Fruit fly (Drosophila melanogaster) whole organism, embryonic: ENCODE results near the gene jim.

Experiments
- Adf1 ChIP-seq: fragments of 200-800 bp; sonication (Bioruptor generic); IDR thresholded peaks from 2 replicates; pipeline ENCODE4 v1.3.6; 2022; ENCODE audit warnings: missing biosample characterization, missing genetic modification characterization
- CG11504 ChIP-seq: fragments of 200-800 bp; sonication (Bioruptor generic); optimal IDR thresholded peaks from 3 replicates; lab custom pipeline; 2019; ENCODE audit warnings: missing biosample characterization, mild to moderate bottlenecking, missing genetic modification characterization, moderate library complexity
- CG12299 ChIP-seq: fragments of 200-800 bp; sonication (Bioruptor generic); optimal IDR thresholded peaks from 2 replicates; lab custom pipeline; 2018; ENCODE audit warnings: missing biosample characterization, mild to moderate bottlenecking, missing genetic modification characterization
- CG1233 ChIP-seq: fragments of 200-800 bp; sonication (Bioruptor generic); optimal IDR thresholded peaks from 4 replicates; lab custom pipeline; 2018; ENCODE audit warnings: missing biosample characterization, mild to moderate bottlenecking, missing genetic modification characterization
- CG12659 ChIP-seq: fragments of 200-800 bp; sonication (Bioruptor generic); optimal IDR thresholded peaks from 3 replicates; lab custom pipeline; 2017; ENCODE audit warnings: mild to moderate bottlenecking, missing biosample characterization, missing genetic modification reagents, missing genetic modification characterization
- CG13287 ChIP-seq: fragments of 200-800 bp; sonication (Bioruptor generic); IDR thresholded peaks from 2 replicates; pipeline ENCODE4 v1.3.6; 2022; ENCODE audit warnings: missing biosample characterization, missing genetic modification characterization; ENCODE audit not compliant: partially characterized antibody
- CG15269 ChIP-seq: fragments of 200-800 bp; sonication (Bioruptor generic); optimal IDR thresholded peaks from 2 replicates; lab custom pipeline; 2018; ENCODE audit warnings: missing biosample characterization, mild to moderate bottlenecking, missing genetic modification characterization, moderate library complexity
- CG16863 ChIP-seq: fragments of 200-800 bp; sonication (Bioruptor generic); optimal IDR thresholded peaks from 3 replicates; lab custom pipeline; 2016; ENCODE audit warnings: missing biosample characterization, missing genetic modification characterization
- CG17568 ChIP-seq: fragments of 200-800 bp; sonication (Bioruptor generic); optimal IDR thresholded peaks from 2 replicates; lab custom pipeline; 2018; ENCODE audit warnings: missing biosample characterization, mild to moderate bottlenecking, missing genetic modification characterization, moderate library complexity
- CG32772 ChIP-seq: fragments of 200-800 bp; sonication (Bioruptor generic); IDR thresholded peaks from 2 replicates; pipeline ENCODE4 v1.3.6; 2022; ENCODE audit warnings: missing biosample characterization, missing genetic modification characterization
- CG34376 ChIP-seq: fragments of 200-800 bp; sonication (Bioruptor generic); optimal IDR thresholded peaks from 2 replicates; lab custom pipeline; 2018; ENCODE audit warnings: missing biosample characterization, mild to moderate bottlenecking, missing genetic modification characterization
- CG4707 ChIP-seq: fragments of 200-800 bp; sonication (Bioruptor generic); optimal IDR thresholded peaks from 2 replicates; lab custom pipeline; 2018; ENCODE audit warnings: missing biosample characterization, mild to moderate bottlenecking, missing genetic modification characterization, moderate library complexity
- CG6791 ChIP-seq: fragments of 200-800 bp; sonication (Bioruptor generic); IDR thresholded peaks from 3 replicates; pipeline ENCODE4 v1.3.6; 2022; ENCODE audit warnings: missing biosample characterization, missing genetic modification characterization; ENCODE audit not compliant: partially characterized antibody
- CG8765 ChIP-seq: fragments of 200-800 bp; sonication (Bioruptor generic); IDR thresholded peaks from 2 replicates; pipeline ENCODE4 v1.3.6; 2022; ENCODE audit warnings: missing biosample characterization, missing genetic modification characterization
- Doc3 ChIP-seq: fragments of 200-800 bp; sonication (Bioruptor generic); IDR thresholded peaks from 3 replicates; pipeline ENCODE4 v1.3.6; 2022; ENCODE audit warnings: missing biosample characterization, missing genetic modification characterization; ENCODE audit not compliant: partially characterized antibody
- Dref ChIP-seq: fragments of 200-800 bp; sonication (Bioruptor generic); IDR thresholded peaks from 2 replicates; pipeline ENCODE4 v1.3.6; 2022; ENCODE audit warnings: missing biosample characterization, missing genetic modification characterization
- E2f2 ChIP-seq: fragments of 200-800 bp; sonication (Bioruptor generic); IDR thresholded peaks from 2 replicates; pipeline ENCODE4 v1.3.6; 2022; ENCODE audit warnings: missing biosample characterization, missing genetic modification characterization
- ERR ChIP-seq: fragments of 200-800 bp; sonication (Bioruptor generic); optimal IDR thresholded peaks from 2 replicates; lab custom pipeline; 2016; ENCODE audit warnings: missing biosample characterization, missing genetic modification characterization
- HLH3B ChIP-seq: fragments of 200-800 bp; sonication (Bioruptor generic); IDR thresholded peaks from 2 replicates; pipeline ENCODE4 v1.3.6; 2022; ENCODE audit warnings: missing biosample characterization, missing genetic modification characterization
- Nf-YB ChIP-seq: fragments of 200-800 bp; sonication (Bioruptor generic); optimal IDR thresholded peaks from 3 replicates; lab custom pipeline; 2019; ENCODE audit warnings: missing biosample characterization, mild to moderate bottlenecking, missing genetic modification characterization, moderate library complexity
- Optix ChIP-seq: fragments of 200-800 bp; sonication (Bioruptor generic); IDR thresholded peaks from 3 replicates; pipeline ENCODE4 v1.3.6; 2022; ENCODE audit warnings: missing biosample characterization, missing genetic modification characterization
- Sin3A ChIP-seq: fragments of >200 bp; optimal IDR thresholded peaks from 2 replicates; lab custom pipeline; 2018
- Sox100B ChIP-seq: fragments of 200-800 bp; sonication (Bioruptor generic); optimal IDR thresholded peaks from 3 replicates; lab custom pipeline; 2018; ENCODE audit warnings: missing biosample characterization, mild to moderate bottlenecking, missing genetic modification characterization
- Ssrp ChIP-seq: fragments of 200-800 bp; sonication (Bioruptor generic); optimal IDR thresholded peaks from 2 replicates; lab custom pipeline; 2018; ENCODE audit warnings: missing biosample characterization, mild to moderate bottlenecking, missing genetic modification characterization, moderate library complexity
- ase ChIP-seq: fragments of 200-800 bp; sonication (Bioruptor generic); IDR thresholded peaks from 3 replicates; pipeline ENCODE4 v1.3.6; 2022; ENCODE audit warnings: missing biosample characterization, missing genetic modification characterization
- ato ChIP-seq: fragments of 200-800 bp; sonication (Bioruptor generic); IDR thresholded peaks from 2 replicates; pipeline ENCODE4 v1.3.6; 2022; ENCODE audit warnings: missing biosample characterization, missing genetic modification characterization; ENCODE audit not compliant: partially characterized antibody
- bigmax ChIP-seq: fragments of 200-800 bp; sonication (Bioruptor generic); optimal IDR thresholded peaks from 2 replicates; lab custom pipeline; 2018; ENCODE audit warnings: missing biosample characterization, mild to moderate bottlenecking, missing genetic modification characterization
- chm ChIP-seq: fragments of 200-800 bp; sonication (Bioruptor generic); IDR thresholded peaks from 2 replicates; pipeline ENCODE4 v1.3.6; 2022; ENCODE audit warnings: missing biosample characterization, missing genetic modification characterization
- chn ChIP-seq: fragments of 200-800 bp; sonication (Bioruptor generic); optimal IDR thresholded peaks from 2 replicates; lab custom pipeline; 2016; ENCODE audit warnings: missing biosample characterization, missing genetic modification characterization
- ci ChIP-seq: fragments of 200-800 bp; sonication (Bioruptor generic); IDR thresholded peaks from 3 replicates; pipeline ENCODE4 v1.3.6; 2022; ENCODE audit warnings: missing biosample characterization, missing genetic modification characterization
- cwo ChIP-seq: fragments of 200-800 bp; sonication (Bioruptor generic); optimal IDR thresholded peaks from 3 replicates; lab custom pipeline; 2017; ENCODE audit warnings: missing biosample characterization, missing genetic modification characterization, mild to moderate bottlenecking, moderate library complexity, missing genetic modification reagents
- dpn ChIP-seq, 2 experiments: fragments of 200-800 bp; sonication (Bioruptor generic); optimal IDR thresholded peaks; 3 replicates each; lab custom pipeline; 2016; ENCODE audit warnings: missing biosample characterization in 2 of 2, missing genetic modification characterization in 2 of 2
- dysf ChIP-seq: fragments of 200-800 bp; sonication (Bioruptor generic); IDR thresholded peaks from 3 replicates; pipeline ENCODE4 v1.3.6; 2022; ENCODE audit warnings: missing biosample characterization, missing genetic modification characterization
- fd102C ChIP-seq: fragments of 200-800 bp; sonication (Bioruptor generic); optimal IDR thresholded peaks from 2 replicates; lab custom pipeline; 2018; ENCODE audit warnings: missing biosample characterization, mild to moderate bottlenecking, missing genetic modification characterization, moderate library complexity
- gsb-n ChIP-seq: fragments of 200-800 bp; sonication (Bioruptor generic); optimal IDR thresholded peaks from 3 replicates; lab custom pipeline; 2018; ENCODE audit warnings: missing biosample characterization, mild to moderate bottlenecking, missing genetic modification characterization
- her ChIP-seq: fragments of 200-800 bp; sonication (Bioruptor generic); optimal IDR thresholded peaks from 2 replicates; lab custom pipeline; 2016; ENCODE audit warnings: missing biosample characterization, missing genetic modification characterization
- jigr1 ChIP-seq: fragments of 200-800 bp; sonication (Bioruptor generic); IDR thresholded peaks from 3 replicates; pipeline ENCODE4 v1.3.6; 2022; ENCODE audit warnings: missing biosample characterization, missing genetic modification characterization
- luna ChIP-seq: fragments of 200-800 bp; sonication (Bioruptor generic); optimal IDR thresholded peaks from 2 replicates; lab custom pipeline; 2016; ENCODE audit warnings: missing biosample characterization, missing genetic modification characterization
- mam ChIP-seq: fragments of 200-800 bp; sonication (Bioruptor generic); optimal IDR thresholded peaks from 3 replicates; lab custom pipeline; 2016; ENCODE audit warnings: missing biosample characterization, missing genetic modification characterization
- mirr ChIP-seq: fragments of 200-800 bp; sonication (Bioruptor generic); optimal IDR thresholded peaks from 3 replicates; lab custom pipeline; 2018; ENCODE audit warnings: missing biosample characterization, mild to moderate bottlenecking, missing genetic modification characterization
- nau ChIP-seq: fragments of 200-800 bp; sonication (Bioruptor generic); optimal IDR thresholded peaks from 3 replicates; lab custom pipeline; 2017; ENCODE audit warnings: missing biosample characterization, mild to moderate bottlenecking, missing genetic modification characterization, missing genetic modification reagents
- peb ChIP-seq: fragments of 200-800 bp; sonication (Bioruptor generic); IDR thresholded peaks from 2 replicates; pipeline ENCODE4 v1.3.6; 2022; ENCODE audit warnings: missing biosample characterization, missing genetic modification characterization
- pho ChIP-seq: fragments of 200-800 bp; sonication (Bioruptor generic); optimal IDR thresholded peaks from 2 replicates; lab custom pipeline; 2016; ENCODE audit warnings: missing biosample characterization, missing genetic modification characterization
- schlank ChIP-seq: fragments of 200-800 bp; sonication (Bioruptor generic); optimal IDR thresholded peaks from 2 replicates; lab custom pipeline; 2018; ENCODE audit warnings: missing biosample characterization, mild to moderate bottlenecking, missing genetic modification characterization
- sd ChIP-seq: fragments of 200-800 bp; sonication (Bioruptor generic); optimal IDR thresholded peaks from 3 replicates; lab custom pipeline; 2018; ENCODE audit warnings: missing biosample characterization, mild to moderate bottlenecking, missing genetic modification characterization, moderate library complexity
- sens ChIP-seq: fragments of 200-800 bp; sonication (Bioruptor generic); peaks from one replicate; lab custom pipeline; 2016; ENCODE audit warnings: missing biosample characterization, missing genetic modification characterization
- tin ChIP-seq: fragments of 200-800 bp; sonication (Bioruptor generic); optimal IDR thresholded peaks from 3 replicates; lab custom pipeline; 2016; ENCODE audit warnings: missing biosample characterization, missing genetic modification characterization
- unpg ChIP-seq: fragments of 200-800 bp; sonication (Bioruptor generic); optimal IDR thresholded peaks from 3 replicates; lab custom pipeline; 2018; ENCODE audit warnings: missing biosample characterization, mild to moderate bottlenecking, missing genetic modification characterization, moderate library complexity
- vnd ChIP-seq: fragments of 200-800 bp; sonication (Bioruptor generic); IDR thresholded peaks from 3 replicates; pipeline ENCODE4 v1.3.6; 2022; ENCODE audit warnings: missing biosample characterization, missing genetic modification characterization; ENCODE audit not compliant: partially characterized antibody

Gene jim

DNA sequence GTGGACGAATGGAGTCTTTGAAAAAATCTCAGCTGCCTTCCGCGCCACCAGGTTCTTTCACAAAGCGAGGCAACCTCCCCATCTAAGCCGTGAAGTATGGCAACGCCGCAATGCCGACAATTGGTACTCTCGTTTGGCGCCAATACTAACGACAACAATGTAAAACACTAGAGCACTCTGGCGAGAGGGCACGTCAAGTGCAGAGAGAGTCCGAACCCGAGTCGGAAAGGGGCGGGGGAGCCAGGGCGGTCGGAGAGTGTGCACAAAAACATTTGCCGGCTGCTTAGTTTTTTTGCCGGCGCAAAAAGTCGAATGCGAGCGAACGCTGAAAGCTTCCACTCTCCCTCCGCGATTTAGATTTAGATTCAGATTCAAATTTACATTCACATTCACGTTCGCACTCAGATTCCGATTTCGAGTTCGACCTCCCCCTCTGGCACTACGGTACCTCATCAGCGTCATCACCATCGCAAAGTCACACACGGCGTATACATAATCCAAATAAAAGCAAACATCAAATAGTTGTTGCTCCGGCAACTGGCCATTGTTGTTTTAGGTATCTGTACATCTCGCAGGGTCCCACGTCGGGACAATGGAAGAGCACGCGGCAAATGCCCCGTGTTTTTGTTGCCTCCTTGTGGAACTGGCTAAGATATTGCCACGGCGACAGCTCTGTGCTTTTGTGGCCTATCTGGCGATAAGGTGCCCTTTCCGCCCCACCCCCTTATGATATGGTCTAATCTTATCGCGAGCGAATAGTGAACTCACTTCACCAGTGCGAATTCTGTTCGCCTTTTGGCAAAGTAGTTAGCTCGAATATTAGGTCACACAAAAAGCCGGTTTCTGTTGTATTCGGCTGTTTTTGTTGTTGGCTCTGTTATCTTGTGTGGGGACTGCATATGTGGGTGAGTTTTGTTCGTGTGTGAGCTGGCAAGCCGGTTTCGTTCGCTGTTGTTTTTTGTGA is 2.9 kb upstream of the jim start (continued):
- no peak for TF ChIP-seq chm (GFP tag; lab: Robert Waterston, UW)
- peak; percentile 11 for TF ChIP-seq CG12659
- TF ChIP-seq sd (tag; lab: Kevin White, UChicago), result peak; percentile 6
- no peak for TF ChIP-seq CG1233 (GFP tag; lab: Kevin White, UChicago)
- no peak for TF ChIP-seq CG12299 (tag; lab: Kevin White, UChicago)
- no peak for TF ChIP-seq Ssrp (tag; lab: Kevin White, UChicago)
- TF ChIP-seq ase (GFP tag; lab: Robert Waterston, UW), result no peak
- no peak for TF ChIP-seq E2f2
- TF ChIP-seq ato, result 0 out of 2 replicates have a peak, but pooled peaks have one; percentile 24
- TF ChIP-seq CG13287, result peak; percentile 35; the same call in 1 of the 2 replicates
- TF ChIP-seq Nf-YB (GFP tag; lab: Kevin White, UChicago), result no peak
- no peak for TF ChIP-seq CG11504 (tag; lab: Kevin White, UChicago)
- no peak for TF ChIP-seq Optix (GFP tag; lab: Robert Waterston, UW)
- TF ChIP-seq tin (GFP tag; lab: Kevin White, UChicago), result no peak
- no peak for TF ChIP-seq schlank
- no peak for TF ChIP-seq CG16863 (GFP tag; lab: Kevin White, UChicago)
- TF ChIP-seq mirr (GFP tag; lab: Kevin White, UChicago), result peak; percentile 17
- TF ChIP-seq chn (GFP tag; lab: Kevin White, UChicago), result no peak
- no peak for TF ChIP-seq CG32772 (GFP tag; lab: Robert Waterston, UW)
- 0 out of 3 replicates have a peak, but pooled peaks have one; percentile 34 for TF ChIP-seq CG6791
- no peak for TF ChIP-seq dpn (GFP tag; optimal IDR thresholded peaks at IDR 0.05; lab: Kevin White, UChicago)
- no peak for TF ChIP-seq jigr1 (GFP tag; lab: Robert Waterston, UW)
- TF ChIP-seq nau, result peak; percentile 39
- no peak for TF ChIP-seq ERR (GFP tag; lab: Kevin White, UChicago)
- peak; percentile 9 for TF ChIP-seq cwo (GFP tag; lab: Kevin White, UChicago)
- no peak for TF ChIP-seq her (GFP tag; lab: Kevin White, UChicago)
- peak; percentile 76 for TF ChIP-seq Adf1 (GFP tag; lab: Robert Waterston, UW)
- no peak for TF ChIP-seq CG8765 (GFP tag; lab: Robert Waterston, UW)
- TF ChIP-seq unpg (GFP tag; lab: Kevin White, UChicago), result no peak
- no peak for TF ChIP-seq fd102C (GFP tag; lab: Kevin White, UChicago)
- TF ChIP-seq Sox100B (GFP tag; lab: Kevin White, UChicago), result no peak
- no peak for TF ChIP-seq CG17568 (GFP tag; lab: Kevin White, UChicago)
- no peak for TF ChIP-seq sens (GFP tag; lab: Kevin White, UChicago)
- TF ChIP-seq Sin3A, result no peak
- no peak for TF ChIP-seq ci (GFP tag; lab: Robert Waterston, UW)
- peak; percentile 57 for TF ChIP-seq CG34376 (GFP tag; lab: Kevin White, UChicago)
- no peak for TF ChIP-seq bigmax (GFP tag; lab: Kevin White, UChicago)
- TF ChIP-seq Dref, result no peak
- TF ChIP-seq pho (GFP tag; lab: Kevin White, UChicago), result peak; percentile 9
- TF ChIP-seq mam (GFP tag; lab: Kevin White, UChicago), result no peak
- no peak for TF ChIP-seq gsb-n
- TF ChIP-seq peb (GFP tag; lab: Robert Waterston, UW), result no peak
- no peak for TF ChIP-seq CG4707
- no peak for TF ChIP-seq HLH3B (GFP tag; lab: Robert Waterston, UW)
- TF ChIP-seq CG15269 (tag; lab: Kevin White, UChicago), result no peak
- no peak for TF ChIP-seq vnd (GFP tag; lab: Robert Waterston, UW)
- TF ChIP-seq dysf, result no peak
- TF ChIP-seq luna (GFP tag; lab: Kevin White, UChicago), result no peak
- TF ChIP-seq Doc3 (GFP tag; lab: Robert Waterston, UW), result no peak
